Worm (Caenorhabditis elegans) whole organism, L4 larva: ENCODE data around the gene K04C1.2.

ENCODE experiments used
- F26F4.8 ChIP-seq: fragments of 200-800 bp; sonication (Bioruptor generic); conservative IDR thresholded peaks from 2 replicates; pipeline ENCODE4 v1.3.6; 2022; ENCODE audit warnings: missing genetic modification characterization, missing compliant biosample characterization
- ZK546.5 ChIP-seq, 2 experiments: sonication (generic microtip); optimal IDR thresholded peaks; 2 replicates each; lab custom pipeline; 2017; ENCODE audit warnings: missing biosample characterization in 2 of 2, missing genetic modification characterization in 2 of 2
- aha-1 ChIP-seq: fragments of 150-350 bp; peaks from one replicate; lab custom pipeline; 2014; ENCODE audit warnings: missing biosample characterization, missing genetic modification characterization
- aly-2 ChIP-seq: sonication (generic microtip); optimal IDR thresholded peaks from 2 replicates; lab custom pipeline; 2018; ENCODE audit warnings: missing biosample characterization, missing genetic modification characterization
- ceh-20 ChIP-seq: fragments of 200-800 bp; sonication (Bioruptor generic); IDR thresholded peaks from 2 replicates; pipeline ENCODE4 v1.3.6; 2022; ENCODE audit warnings: missing genetic modification reagents, missing genetic modification characterization, missing compliant biosample characterization
- ceh-28 ChIP-seq: fragments of 150-350 bp; optimal IDR thresholded peaks from 2 replicates; lab custom pipeline; 2014; ENCODE audit warnings: missing biosample characterization, missing genetic modification reagents, missing genetic modification characterization
- ceh-44 ChIP-seq: fragments of 200-800 bp; sonication (Bioruptor generic); IDR thresholded peaks from 2 replicates; pipeline ENCODE4 v1.3.6; 2022; ENCODE audit warnings: missing genetic modification reagents, missing genetic modification characterization, missing compliant biosample characterization
- ceh-82 ChIP-seq: sonication (generic microtip); optimal IDR thresholded peaks from 2 replicates; lab custom pipeline; 2017; ENCODE audit warnings: missing biosample characterization, missing genetic modification characterization
- cey-2 ChIP-seq: sonication (generic microtip); optimal IDR thresholded peaks from 3 replicates; lab custom pipeline; 2017; ENCODE audit warnings: missing genetic modification characterization, mild to moderate bottlenecking, missing compliant biosample characterization, antibody characterized with exemption, borderline replicate concordance; ENCODE audit not compliant: insufficient read depth
- daf-16 ChIP-seq, 3 experiments: sonication (generic microtip); optimal IDR thresholded peaks; 2 replicates each; lab custom pipeline; 2016 to 2017; ENCODE audit warnings: missing genetic modification characterization in 3 of 3, missing genetic modification reagents in 3 of 3, mild to moderate bottlenecking in 2 of 3, missing compliant biosample characterization in 2 of 3, missing biosample characterization in 1 of 3, moderate library complexity in 1 of 3
- daf-19 ChIP-seq: fragments of 200-800 bp; sonication (Bioruptor generic); conservative IDR thresholded peaks from 2 replicates; pipeline ENCODE4 v1.3.6; 2022; ENCODE audit warnings: missing genetic modification characterization, missing compliant biosample characterization
- dmd-6 ChIP-seq: fragments of 200-800 bp; sonication (Bioruptor generic); IDR thresholded peaks from 2 replicates; pipeline ENCODE4 v1.3.6; 2022; ENCODE audit warnings: missing genetic modification reagents, missing genetic modification characterization, missing compliant biosample characterization
- dpl-1 ChIP-seq: fragments of 150-350 bp; optimal IDR thresholded peaks from 2 replicates; lab custom pipeline; 2014; ENCODE audit warnings: missing biosample characterization, missing genetic modification reagents, missing genetic modification characterization
- dve-1 ChIP-seq: sonication (generic microtip); optimal IDR thresholded peaks from 2 replicates; lab custom pipeline; 2017; ENCODE audit warnings: antibody characterized with exemption, mild to moderate bottlenecking, missing genetic modification characterization, missing compliant biosample characterization; ENCODE audit not compliant: insufficient read depth
- egl-27 ChIP-seq: sonication (generic microtip); optimal IDR thresholded peaks from 3 replicates; lab custom pipeline; 2017; ENCODE audit warnings: missing biosample characterization, missing genetic modification reagents, missing genetic modification characterization
- egl-43 ChIP-seq: fragments of 200-800 bp; sonication (Bioruptor generic); IDR thresholded peaks from 2 replicates; pipeline ENCODE4 v1.3.6; 2022; ENCODE audit warnings: missing genetic modification reagents, missing genetic modification characterization, missing compliant biosample characterization
- hif-1 ChIP-seq, 2 experiments: sonication (generic microtip); optimal IDR thresholded peaks; 2 replicates each; lab custom pipeline; 2016 to 2017; ENCODE audit warnings: missing compliant biosample characterization in 2 of 2, missing genetic modification characterization in 2 of 2, missing genetic modification reagents in 2 of 2, missing genotype in 2 of 2, mild to moderate bottlenecking in 1 of 2
- hlh-11 ChIP-seq: fragments of 200-800 bp; sonication (Bioruptor generic); optimal IDR thresholded peaks from 2 replicates; lab custom pipeline; 2018; ENCODE audit warnings: mild to moderate bottlenecking, missing genetic modification characterization, missing compliant biosample characterization
- hlh-30 ChIP-seq: sonication (generic microtip); optimal IDR thresholded peaks from 2 replicates; lab custom pipeline; 2017; ENCODE audit warnings: antibody characterized with exemption, mild to moderate bottlenecking, missing genetic modification characterization, missing compliant biosample characterization; ENCODE audit not compliant: insufficient read depth
- hmg-1.1 ChIP-seq: fragments of 200-800 bp; sonication (Bioruptor generic); IDR thresholded peaks from 2 replicates; pipeline ENCODE4 v1.3.6; 2022; ENCODE audit warnings: missing genetic modification reagents, missing genetic modification characterization, missing compliant biosample characterization
- lin-13 ChIP-seq: fragments of 150-350 bp; optimal IDR thresholded peaks from 2 replicates; lab custom pipeline; 2014; ENCODE audit warnings: missing biosample characterization, missing genetic modification reagents, missing genetic modification characterization
- lir-3 ChIP-seq: sonication (generic microtip); optimal IDR thresholded peaks from 2 replicates; lab custom pipeline; 2016; ENCODE audit warnings: mild to moderate bottlenecking, missing genetic modification characterization, missing compliant biosample characterization
- mdl-1 ChIP-seq, 2 experiments: fragments of 150-350 bp in 1 of 2; sonication (generic microtip) in 1 of 2; optimal IDR thresholded peaks; 2 replicates each; lab custom pipeline; 2014 to 2017; ENCODE audit warnings: missing biosample characterization in 2 of 2, missing genetic modification characterization in 2 of 2
- mep-1 ChIP-seq: fragments of 150-350 bp; sonication (generic microtip); optimal IDR thresholded peaks from 3 replicates; lab custom pipeline; 2014; ENCODE audit warnings: missing biosample characterization, missing genetic modification characterization
- mes-2 ChIP-seq: sonication (generic microtip); optimal IDR thresholded peaks from 2 replicates; lab custom pipeline; 2016; ENCODE audit warnings: missing genotype, mild to moderate bottlenecking, missing genetic modification characterization, missing compliant biosample characterization; ENCODE audit not compliant: poor library complexity, severe bottlenecking
- mxl-2 ChIP-seq: fragments of 200-800 bp; sonication (Bioruptor generic); conservative IDR thresholded peaks from 2 replicates; pipeline ENCODE4 v1.3.6; 2022; ENCODE audit warnings: missing genetic modification reagents, missing genetic modification characterization, missing compliant biosample characterization
- nhr-102 ChIP-seq: sonication (generic microtip); optimal IDR thresholded peaks from 2 replicates; lab custom pipeline; 2016; ENCODE audit warnings: mild to moderate bottlenecking, missing genetic modification characterization, moderate library complexity, missing compliant biosample characterization
- nhr-25 ChIP-seq: sonication (generic microtip); optimal IDR thresholded peaks from 2 replicates; lab custom pipeline; 2017; ENCODE audit warnings: missing genetic modification characterization, mild to moderate bottlenecking, missing compliant biosample characterization, antibody characterized with exemption, moderate library complexity, borderline replicate concordance; ENCODE audit not compliant: insufficient read depth
- nhr-28 ChIP-seq: fragments of 150-350 bp; optimal IDR thresholded peaks from 2 replicates; lab custom pipeline; 2014; ENCODE audit warnings: missing biosample characterization, missing genetic modification characterization
- nhr-42 ChIP-seq: fragments of 200-800 bp; sonication (Bioruptor generic); IDR thresholded peaks from 2 replicates; pipeline ENCODE4 v1.3.6; 2022; ENCODE audit warnings: missing genetic modification characterization, missing compliant biosample characterization
- nhr-6 ChIP-seq: fragments of 150-350 bp; optimal IDR thresholded peaks from 2 replicates; lab custom pipeline; 2014; ENCODE audit warnings: missing biosample characterization, missing genetic modification characterization
- nhr-77 ChIP-seq: fragments of 150-350 bp; optimal IDR thresholded peaks from 2 replicates; lab custom pipeline; 2014; ENCODE audit warnings: missing biosample characterization, missing genetic modification characterization
- pqm-1 ChIP-seq: sonication (generic microtip); optimal IDR thresholded peaks from 2 replicates; lab custom pipeline; 2017; ENCODE audit warnings: missing biosample characterization, missing genetic modification characterization
- rbr-2 ChIP-seq: sonication (generic microtip); optimal IDR thresholded peaks from 2 replicates; lab custom pipeline; 2016; ENCODE audit warnings: missing genotype, missing genetic modification characterization, missing compliant biosample characterization
- saeg-2 ChIP-seq: fragments of 200-800 bp; sonication (Bioruptor generic); IDR thresholded peaks from 2 replicates; pipeline ENCODE4 v1.3.6; 2022; ENCODE audit warnings: missing genetic modification reagents, missing genetic modification characterization, missing compliant biosample characterization
- sdz-12 ChIP-seq: fragments of 200-800 bp; sonication (Bioruptor generic); optimal IDR thresholded peaks from 2 replicates; lab custom pipeline; 2018; ENCODE audit warnings: mild to moderate bottlenecking, missing genetic modification characterization, missing compliant biosample characterization
- snpc-1.2 ChIP-seq: fragments of 200-800 bp; sonication (Bioruptor generic); IDR thresholded peaks from 2 replicates; pipeline ENCODE4 v1.3.6; 2022; ENCODE audit warnings: missing genetic modification reagents, missing genetic modification characterization, missing compliant biosample characterization
- snpc-4 ChIP-seq: fragments of 150-350 bp; optimal IDR thresholded peaks from 2 replicates; lab custom pipeline; 2014; ENCODE audit warnings: missing biosample characterization, missing genetic modification characterization
- spr-1 ChIP-seq: sonication (generic microtip); optimal IDR thresholded peaks from 2 replicates; lab custom pipeline; 2016; ENCODE audit warnings: mild to moderate bottlenecking, missing genetic modification characterization, missing compliant biosample characterization
- unc-39 ChIP-seq: sonication (generic microtip); optimal IDR thresholded peaks from 2 replicates; lab custom pipeline; 2017; ENCODE audit warnings: missing biosample characterization, missing genetic modification characterization
- zfp-2 ChIP-seq: sonication (generic microtip); optimal IDR thresholded peaks from 2 replicates; lab custom pipeline; 2016; ENCODE audit warnings: mild to moderate bottlenecking, missing genetic modification characterization, missing compliant biosample characterization
- zfp-3 ChIP-seq: fragments of 200-800 bp; sonication (Bioruptor generic); conservative IDR thresholded peaks from 2 replicates; pipeline ENCODE4 v1.3.6; 2022; ENCODE audit warnings: missing genetic modification reagents, missing genetic modification characterization, missing compliant biosample characterization
- zip-2 ChIP-seq: fragments of 150-350 bp; optimal IDR thresholded peaks from 2 replicates; lab custom pipeline; 2014; ENCODE audit warnings: missing biosample characterization, missing genetic modification characterization

The K04C1.2 gene

DNA sequence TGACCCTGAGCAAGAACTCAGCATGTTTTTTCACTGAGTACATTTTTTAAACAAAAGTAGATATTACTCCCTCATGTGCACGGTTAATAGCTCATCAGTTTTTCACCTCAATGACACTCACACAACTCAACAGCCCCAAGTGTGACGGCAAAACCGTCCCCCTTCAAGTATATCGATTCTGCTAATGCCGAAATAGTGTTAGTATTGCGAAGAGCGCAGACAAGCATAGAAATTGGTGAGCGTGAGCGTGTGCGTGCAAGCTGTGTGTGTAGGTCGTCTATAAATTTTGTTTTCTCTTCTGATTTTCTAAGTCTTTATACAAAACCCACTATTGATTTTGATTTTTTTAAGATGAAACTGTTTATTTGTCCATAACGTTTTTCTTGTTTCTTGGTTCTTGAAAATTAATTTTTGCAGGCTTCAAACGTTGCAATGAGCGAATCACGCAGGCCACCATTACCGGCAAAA, at the start of gene K04C1.2:
TSS of gene K04C1.2 (plus strand) at position 418 of the 468 bp plus-strand sequence.
- no peak for TF ChIP-seq zfp-2 (tag; lab: Kevin White, UChicago)
- no peak for TF ChIP-seq unc-39 (tag; lab: Kevin White, UChicago)
- TF ChIP-seq nhr-102 (tag; lab: Kevin White, UChicago), result no peak
- TF ChIP-seq daf-16 (GFP tag; optimal IDR thresholded peaks at IDR 0.05; lab: Kevin White, UChicago), result no peak
- TF ChIP-seq daf-16 (tag; optimal IDR thresholded peaks at IDR 0.05; lab: Kevin White, UChicago), result peak; percentile 43
- peak; percentile 70 for TF ChIP-seq mep-1 (tag; lab: Kevin White, UChicago)
- TF ChIP-seq nhr-6 (tag; lab: Kevin White, UChicago), result peak; percentile 32
- no peak for TF ChIP-seq mxl-2 (GFP tag; lab: Robert Waterston, UW)
- no peak for TF ChIP-seq zip-2 (tag; lab: Kevin White, UChicago)
- TF ChIP-seq egl-27, result no peak
- peak; percentile 72 for TF ChIP-seq hlh-11 (tag; lab: Kevin White, UChicago)
- TF ChIP-seq F26F4.8 (GFP tag; lab: Robert Waterston, UW), result no peak
- TF ChIP-seq nhr-77 (tag; lab: Kevin White, UChicago), result peak; percentile 34
- peak in 1 of 2 experiments; percentile 30 for TF ChIP-seq hif-1 (tag; optimal IDR thresholded peaks at IDR 0.05; lab: Kevin White, UChicago)
- peak; percentile 27; the same call in 1 of the 2 replicates for TF ChIP-seq dmd-6 (GFP tag; lab: Robert Waterston, UW)
- TF ChIP-seq hlh-30 (tag; lab: Kevin White, UChicago), result peak; percentile 65
- no peak for TF ChIP-seq pqm-1 (tag; lab: Kevin White, UChicago)
- no peak for TF ChIP-seq spr-1
- TF ChIP-seq hmg-1.1 (GFP tag; lab: Robert Waterston, UW), result peak; percentile 37; the same call in 1 of the 2 replicates
- TF ChIP-seq daf-19 (GFP tag; lab: Robert Waterston, UW), result no peak
- peak; percentile 96 for TF ChIP-seq aha-1 (tag; lab: Kevin White, UChicago)
- TF ChIP-seq ceh-28, result peak; percentile 26
- TF ChIP-seq sdz-12, result no peak
- peak; percentile 85 for TF ChIP-seq dve-1 (tag; lab: Kevin White, UChicago)
- TF ChIP-seq lin-13, result peak; percentile 40
- TF ChIP-seq snpc-1.2 (GFP tag; lab: Robert Waterston, UW), result no peak
- TF ChIP-seq saeg-2 (GFP tag; lab: Robert Waterston, UW), result no peak
- no peak for TF ChIP-seq snpc-4
- TF ChIP-seq ZK546.5 (tag; optimal IDR thresholded peaks at IDR 0.05; lab: Kevin White, UChicago), result no peak
- peak; percentile 53 for TF ChIP-seq rbr-2
- no peak for TF ChIP-seq egl-43 (GFP tag; lab: Robert Waterston, UW)
- no peak for TF ChIP-seq aly-2
- TF ChIP-seq nhr-25 (tag; lab: Kevin White, UChicago), result no peak
- no peak for TF ChIP-seq ceh-44 (GFP tag; lab: Robert Waterston, UW)
- TF ChIP-seq ceh-20, result no peak
- TF ChIP-seq ceh-82 (tag; lab: Kevin White, UChicago), result no peak
- TF ChIP-seq nhr-42 (GFP tag; lab: Robert Waterston, UW), result no peak
- TF ChIP-seq mdl-1 (tag; optimal IDR thresholded peaks at IDR 0.05; lab: Kevin White, UChicago), result peak in 1 of 2 experiments; percentile 47
- peak; percentile 58 for TF ChIP-seq mes-2
- peak; percentile 42 for TF ChIP-seq nhr-28
- peak; percentile 11 for TF ChIP-seq dpl-1
- no peak for TF ChIP-seq cey-2 (tag; lab: Kevin White, UChicago)
- no peak for TF ChIP-seq lir-3
- TF ChIP-seq zfp-3 (GFP tag; lab: Robert Waterston, UW), result no peak
